Worm (Caenorhabditis elegans) whole organism, midembryonic: ENCODE measurements around the gene cutl-25.

Experiments used
- T22C8.4 ChIP-seq: fragments of 200-800 bp; sonication (Bioruptor generic); IDR thresholded peaks from 2 replicates; pipeline ENCODE4 v1.3.6; 2022; ENCODE audit warnings: missing genetic modification characterization, missing compliant biosample characterization
- flt-1 ChIP-seq: fragments of 200-800 bp; sonication (Bioruptor generic); IDR thresholded peaks from 2 replicates; pipeline ENCODE4 v1.3.6; 2022; ENCODE audit warnings: missing genetic modification characterization, missing compliant biosample characterization
- klf-2 ChIP-seq: fragments of 200-800 bp; sonication (Bioruptor generic); conservative IDR thresholded peaks from 2 replicates; pipeline ENCODE4 v1.3.6; 2022; ENCODE audit warnings: missing genetic modification reagents, missing genetic modification characterization, missing compliant biosample characterization
- med-1 ChIP-seq: sonication (generic microtip); optimal IDR thresholded peaks from 2 replicates; lab custom pipeline; 2017; ENCODE audit warnings: missing genetic modification characterization, mild to moderate bottlenecking, missing compliant biosample characterization, antibody characterized with exemption, missing genetic modification reagents; ENCODE audit not compliant: insufficient read depth
- ref-1 ChIP-seq: fragments of 200-800 bp; sonication (Bioruptor generic); conservative IDR thresholded peaks from 2 replicates; pipeline ENCODE4 v1.3.6; 2022; ENCODE audit warnings: missing genetic modification reagents, missing genetic modification characterization, missing compliant biosample characterization
- tab-1 ChIP-seq: fragments of 200-800 bp; sonication (Bioruptor generic); IDR thresholded peaks from 2 replicates; pipeline ENCODE4 v1.3.6; 2022; ENCODE audit warnings: missing genetic modification characterization, missing compliant biosample characterization
- ztf-23 ChIP-seq: fragments of 200-800 bp; sonication (Bioruptor generic); IDR thresholded peaks from 2 replicates; pipeline ENCODE4 v1.3.6; 2022; ENCODE audit warnings: missing genetic modification reagents, missing genetic modification characterization, missing compliant biosample characterization
- ztf-29 ChIP-seq: fragments of 200-800 bp; sonication (Bioruptor generic); IDR thresholded peaks from 2 replicates; pipeline ENCODE4 v1.3.6; 2022; ENCODE audit warnings: missing genetic modification reagents, missing genetic modification characterization, missing compliant biosample characterization

DNA sequence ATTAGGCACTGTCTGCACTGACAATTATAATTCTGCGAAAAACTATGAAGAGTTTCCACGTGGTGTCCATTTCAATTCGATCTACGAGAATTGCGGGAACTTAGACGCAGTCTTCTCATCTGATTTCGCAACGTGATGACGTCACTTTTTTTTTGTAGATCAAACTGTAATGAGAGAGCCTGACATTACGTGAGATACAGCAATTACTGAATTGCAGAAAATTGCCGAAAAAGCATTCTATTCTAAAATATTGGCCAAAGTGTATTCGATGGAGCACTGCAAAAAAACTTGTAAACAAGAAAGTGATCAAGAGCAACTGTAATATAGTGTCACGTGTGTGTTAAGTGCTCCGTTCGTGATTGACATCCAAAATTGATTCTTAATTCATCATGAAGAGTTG lies 20.3 kb downstream of the cutl-25 start:
- TF ChIP-seq ztf-29 (GFP tag; lab: Robert Waterston, UW): no peak
- no peak for TF ChIP-seq flt-1
- TF ChIP-seq ztf-23 (GFP tag; lab: Robert Waterston, UW): no peak
- no peak for TF ChIP-seq T22C8.4 (GFP tag; lab: Robert Waterston, UW)
- no peak for TF ChIP-seq tab-1
- no peak for TF ChIP-seq med-1 (GFP tag; lab: Kevin White, UChicago)
- TF ChIP-seq ref-1 (GFP tag; lab: Robert Waterston, UW): no peak
- no peak for TF ChIP-seq klf-2 (GFP tag; lab: Robert Waterston, UW)
